Fruit fly (Drosophila melanogaster) whole organism, embryonic: ENCODE data around the gene CG1971.
A peak's percentile ranks its signal among the peaks of the same experiment; 100 is the strongest.

ENCODE experiments used
- Bgb ChIP-seq: fragments of 200-800 bp; sonication (Bioruptor generic); IDR thresholded peaks from 2 replicates; pipeline ENCODE4 v1.3.6; 2022; ENCODE audit warnings: missing biosample characterization, missing genetic modification characterization; ENCODE audit not compliant: partially characterized antibody
- CG10321 ChIP-seq: fragments of 200-800 bp; sonication (Bioruptor generic); IDR thresholded peaks from 2 replicates; pipeline ENCODE4 v1.3.6; 2022; ENCODE audit warnings: missing biosample characterization, missing genetic modification characterization
- CG10543 ChIP-seq: fragments of 200-800 bp; sonication (Bioruptor generic); optimal IDR thresholded peaks from 3 replicates; lab custom pipeline; 2017; ENCODE audit warnings: missing biosample characterization, mild to moderate bottlenecking, missing genetic modification characterization, moderate library complexity
- CG12155 ChIP-seq: fragments of 200-800 bp; sonication (Bioruptor generic); optimal IDR thresholded peaks from 3 replicates; lab custom pipeline; 2016; ENCODE audit warnings: missing biosample characterization, missing genetic modification characterization
- CG12659 ChIP-seq: fragments of 200-800 bp; sonication (Bioruptor generic); optimal IDR thresholded peaks from 3 replicates; lab custom pipeline; 2017; ENCODE audit warnings: mild to moderate bottlenecking, missing biosample characterization, missing genetic modification reagents, missing genetic modification characterization
- CG16815 ChIP-seq: fragments of 200-800 bp; sonication (Bioruptor generic); optimal IDR thresholded peaks from 3 replicates; lab custom pipeline; 2017; ENCODE audit warnings: missing biosample characterization, mild to moderate bottlenecking, missing genetic modification characterization
- CG17361 ChIP-seq: fragments of 200-800 bp; sonication (Bioruptor generic); IDR thresholded peaks from 3 replicates; pipeline ENCODE4 v1.3.6; 2022; ENCODE audit warnings: missing biosample characterization, missing genetic modification characterization
- CG1792 ChIP-seq: fragments of 200-800 bp; sonication (Bioruptor generic); optimal IDR thresholded peaks from 2 replicates; lab custom pipeline; 2016; ENCODE audit warnings: missing biosample characterization, missing genetic modification characterization
- CG2712 ChIP-seq: fragments of 200-800 bp; optimal IDR thresholded peaks from 3 replicates; lab custom pipeline; 2019; ENCODE audit warnings: missing biosample characterization, mild to moderate bottlenecking, missing genetic modification characterization, moderate library complexity
- CG3726 ChIP-seq: fragments of 200-800 bp; sonication (Bioruptor generic); IDR thresholded peaks from 3 replicates; pipeline ENCODE4, ENCODE4 v1.3.6; 2022; ENCODE audit warnings: missing biosample characterization, missing genetic modification characterization
- CG3838 ChIP-seq: fragments of 200-800 bp; sonication (Bioruptor generic); optimal IDR thresholded peaks from 3 replicates; lab custom pipeline; 2016; ENCODE audit warnings: missing biosample characterization, missing genetic modification characterization
- CG5953 ChIP-seq: fragments of 200-800 bp; sonication (Bioruptor generic); IDR thresholded peaks from 2 replicates; pipeline ENCODE4 v1.3.6; 2022; ENCODE audit warnings: missing biosample characterization, missing genetic modification characterization
- CG6272 ChIP-seq: fragments of 200-800 bp; sonication (Bioruptor generic); IDR thresholded peaks from 2 replicates; pipeline ENCODE4 v1.3.6; 2022; ENCODE audit warnings: missing biosample characterization, missing genetic modification characterization
- CG6683 ChIP-seq: fragments of 200-800 bp; sonication (Bioruptor generic); optimal IDR thresholded peaks from 2 replicates; lab custom pipeline; 2017; ENCODE audit warnings: missing biosample characterization, mild to moderate bottlenecking, missing genetic modification characterization, missing genetic modification reagents
- CG8478 ChIP-seq: fragments of >200 bp; optimal IDR thresholded peaks from 2 replicates; lab custom pipeline; 2018
- D19A ChIP-seq: fragments of 200-800 bp; optimal IDR thresholded peaks from 3 replicates; lab custom pipeline; 2019; ENCODE audit warnings: missing biosample characterization, mild to moderate bottlenecking, missing genetic modification characterization, moderate library complexity
- Doc2 ChIP-seq: fragments of 200-800 bp; sonication (Bioruptor generic); IDR thresholded peaks from 2 replicates; pipeline ENCODE4 v1.3.6; 2022; ENCODE audit warnings: missing biosample characterization, missing genetic modification characterization
- Doc3 ChIP-seq: fragments of 200-800 bp; sonication (Bioruptor generic); IDR thresholded peaks from 3 replicates; pipeline ENCODE4 v1.3.6; 2022; ENCODE audit warnings: missing biosample characterization, missing genetic modification characterization; ENCODE audit not compliant: partially characterized antibody
- Fer2 ChIP-seq: fragments of 200-800 bp; sonication (Bioruptor generic); optimal IDR thresholded peaks from 2 replicates; lab custom pipeline; 2018; ENCODE audit warnings: missing biosample characterization, mild to moderate bottlenecking, missing genetic modification characterization, moderate library complexity
- HLH4C ChIP-seq: fragments of 200-800 bp; sonication (Bioruptor generic); IDR thresholded peaks from 3 replicates; pipeline ENCODE4 v1.3.6; 2022; ENCODE audit warnings: missing biosample characterization, missing genetic modification characterization; ENCODE audit not compliant: partially characterized antibody
- Oli ChIP-seq: fragments of 200-800 bp; sonication (Bioruptor generic); optimal IDR thresholded peaks from 2 replicates; lab custom pipeline; 2018; ENCODE audit warnings: missing biosample characterization, mild to moderate bottlenecking, missing genetic modification characterization, moderate library complexity
- Opbp ChIP-seq: fragments of 200-800 bp; sonication (Bioruptor generic); IDR thresholded peaks from 3 replicates; pipeline ENCODE4 v1.3.6; 2022; ENCODE audit warnings: missing biosample characterization, missing genetic modification characterization; ENCODE audit not compliant: partially characterized antibody
- Poxn ChIP-seq: fragments of 200-800 bp; sonication (Bioruptor generic); IDR thresholded peaks from 2 replicates; pipeline ENCODE4 v1.3.6; 2022; ENCODE audit warnings: missing biosample characterization, missing genetic modification characterization
- Sin3A ChIP-seq: fragments of >200 bp; optimal IDR thresholded peaks from 2 replicates; lab custom pipeline; 2018
- Six4 ChIP-seq: fragments of 200-800 bp; sonication (Bioruptor generic); optimal IDR thresholded peaks from 2 replicates; lab custom pipeline; 2016; ENCODE audit warnings: missing biosample characterization, missing genetic modification characterization
- Xbp1 ChIP-seq: fragments of 200-800 bp; sonication (Bioruptor generic); optimal IDR thresholded peaks from 3 replicates; lab custom pipeline; 2016; ENCODE audit warnings: missing biosample characterization, mild to moderate bottlenecking, missing genetic modification characterization
- YL-1 ChIP-seq: fragments of 200-800 bp; sonication (Bioruptor generic); optimal IDR thresholded peaks from 3 replicates; lab custom pipeline; 2017; ENCODE audit warnings: missing biosample characterization, mild to moderate bottlenecking, missing genetic modification characterization
- ato ChIP-seq: fragments of 200-800 bp; sonication (Bioruptor generic); IDR thresholded peaks from 2 replicates; pipeline ENCODE4 v1.3.6; 2022; ENCODE audit warnings: missing biosample characterization, missing genetic modification characterization; ENCODE audit not compliant: partially characterized antibody
- chn ChIP-seq: fragments of 200-800 bp; sonication (Bioruptor generic); optimal IDR thresholded peaks from 2 replicates; lab custom pipeline; 2016; ENCODE audit warnings: missing biosample characterization, missing genetic modification characterization
- esg ChIP-seq: fragments of 200-800 bp; sonication (Bioruptor generic); conservative IDR thresholded peaks from 2 replicates; pipeline ENCODE4 v1.3.6; 2022; ENCODE audit warnings: missing biosample characterization, missing genetic modification characterization
- fd96Cb ChIP-seq: fragments of 200-800 bp; sonication (Bioruptor generic); optimal IDR thresholded peaks from 2 replicates; lab custom pipeline; 2018; ENCODE audit warnings: missing biosample characterization, mild to moderate bottlenecking, missing genetic modification characterization, moderate library complexity
- her ChIP-seq: fragments of 200-800 bp; sonication (Bioruptor generic); optimal IDR thresholded peaks from 2 replicates; lab custom pipeline; 2016; ENCODE audit warnings: missing biosample characterization, missing genetic modification characterization
- insv ChIP-seq, 2 experiments: fragments of 200-800 bp; sonication (Bioruptor generic); optimal IDR thresholded peaks; 3 replicates each; lab custom pipeline; 2016 to 2018; ENCODE audit warnings: missing biosample characterization in 2 of 2, missing genetic modification characterization in 2 of 2
- inv ChIP-seq: fragments of 200-800 bp; sonication (Bioruptor generic); IDR thresholded peaks from 2 replicates; pipeline ENCODE4 v1.3.6; 2022; ENCODE audit warnings: missing biosample characterization, missing genetic modification characterization; ENCODE audit not compliant: partially characterized antibody
- kay ChIP-seq: fragments of 200-800 bp; sonication (Bioruptor generic); optimal IDR thresholded peaks from 2 replicates; lab custom pipeline; 2016; ENCODE audit warnings: missing biosample characterization, missing genetic modification characterization
- lilli ChIP-seq: fragments of 200-800 bp; sonication (Bioruptor generic); optimal IDR thresholded peaks from 3 replicates; lab custom pipeline; 2016; ENCODE audit warnings: missing biosample characterization, missing genetic modification characterization
- lmd ChIP-seq: fragments of 200-800 bp; sonication (Bioruptor generic); IDR thresholded peaks from 2 replicates; pipeline ENCODE4 v1.3.6; 2022; ENCODE audit warnings: missing biosample characterization, missing genetic modification characterization
- lola ChIP-seq, 3 experiments: fragments of >200 bp in 2 of 3; fragments of 200-800 bp in 1 of 3; sonication (Bioruptor generic) in 1 of 3; optimal IDR thresholded peaks; 2 replicates each; lab custom pipeline; 2017 to 2019; ENCODE audit warnings: missing biosample characterization in 3 of 3, missing genetic modification characterization in 3 of 3, mild to moderate bottlenecking in 1 of 3, moderate library complexity in 1 of 3
- pb ChIP-seq: fragments of 200-800 bp; sonication (Bioruptor generic); optimal IDR thresholded peaks from 3 replicates; lab custom pipeline; 2016; ENCODE audit warnings: missing biosample characterization, missing genetic modification characterization
- phol ChIP-seq: fragments of 200-800 bp; sonication (Bioruptor generic); optimal IDR thresholded peaks from 3 replicates; lab custom pipeline; 2018; ENCODE audit warnings: missing biosample characterization, mild to moderate bottlenecking, missing genetic modification characterization, moderate library complexity
- ranshi ChIP-seq: fragments of 200-800 bp; sonication (Bioruptor generic); IDR thresholded peaks from 2 replicates; pipeline ENCODE4 v1.3.6; 2022; ENCODE audit warnings: missing biosample characterization, missing genetic modification characterization
- slbo ChIP-seq: fragments of 200-800 bp; sonication (Bioruptor generic); IDR thresholded peaks from 2 replicates; pipeline ENCODE4 v1.3.6; 2022; ENCODE audit warnings: missing biosample characterization, missing genetic modification characterization
- sqz ChIP-seq: fragments of 200-800 bp; sonication (Bioruptor generic); optimal IDR thresholded peaks from 3 replicates; lab custom pipeline; 2018; ENCODE audit warnings: missing biosample characterization, mild to moderate bottlenecking, missing genetic modification characterization
- sug ChIP-seq: fragments of 200-800 bp; optimal IDR thresholded peaks from 2 replicates; lab custom pipeline; 2019; ENCODE audit warnings: missing biosample characterization, mild to moderate bottlenecking, missing genetic modification characterization, moderate library complexity
- tio ChIP-seq: fragments of 200-800 bp; sonication (Bioruptor generic); optimal IDR thresholded peaks from 2 replicates; lab custom pipeline; 2017; ENCODE audit warnings: missing biosample characterization, missing genetic modification characterization, inconsistent platforms
- unc-4 ChIP-seq: fragments of 200-800 bp; sonication (Bioruptor generic); IDR thresholded peaks from 2 replicates; pipeline ENCODE4 v1.3.6; 2022; ENCODE audit warnings: missing biosample characterization, missing genetic modification characterization; ENCODE audit not compliant: partially characterized antibody
- vnd ChIP-seq: fragments of 200-800 bp; sonication (Bioruptor generic); IDR thresholded peaks from 3 replicates; pipeline ENCODE4 v1.3.6; 2022; ENCODE audit warnings: missing biosample characterization, missing genetic modification characterization; ENCODE audit not compliant: partially characterized antibody
- zfh2 ChIP-seq: fragments of 200-800 bp; sonication (Bioruptor generic); optimal IDR thresholded peaks from 2 replicates; lab custom pipeline; 2016; ENCODE audit warnings: missing biosample characterization, missing genetic modification characterization

CG1971 gene

DNA sequence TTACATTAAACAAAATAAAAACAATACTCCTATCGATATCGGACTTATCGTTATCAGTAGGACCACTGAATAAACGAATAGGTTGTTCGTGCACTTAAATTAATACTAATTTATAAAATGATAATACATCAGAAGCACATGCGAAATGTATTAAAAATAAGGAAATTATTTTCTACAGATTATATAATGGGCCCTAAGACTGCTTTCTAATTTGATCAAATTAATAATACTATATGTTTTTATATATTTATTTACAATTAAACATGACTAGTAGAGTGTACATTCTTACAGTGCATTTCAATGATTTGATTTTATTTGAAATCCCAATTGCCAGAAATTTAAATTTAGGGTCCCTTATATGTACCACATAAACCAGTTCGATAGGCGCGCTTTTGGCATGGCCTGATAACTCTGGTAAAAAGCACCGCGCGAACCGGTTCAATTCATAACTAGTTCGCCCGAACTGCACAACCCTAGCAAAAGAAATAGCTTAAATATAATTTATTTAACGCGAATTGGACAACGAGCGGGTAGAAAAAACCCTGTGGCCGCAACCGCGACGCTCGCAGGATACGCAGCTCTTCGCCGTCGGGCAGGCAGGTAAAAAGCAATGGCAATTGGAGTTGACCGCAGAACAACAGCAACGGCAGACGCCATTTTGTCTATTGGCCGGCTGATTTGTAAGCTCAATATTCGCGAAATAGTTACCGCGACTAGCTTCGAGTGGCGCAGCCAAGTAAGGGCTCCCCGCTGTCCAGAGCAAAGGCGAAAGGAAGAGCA, 28.5 kb upstream of the CG1971 start, which contains the start of the genes CG2126 and faf (continued):
- TF ChIP-seq CG3726 (peak; percentile 62; the same call in 1 of the 3 replicates), CG16815 (peak; percentile 54), Doc2 (no peak), CG17361 (GFP tag; lab: Robert Waterston, UW) (peak; percentile 91), lilli (GFP tag; lab: Kevin White, UChicago) (peak; percentile 73), Six4 (peak; percentile 70), CG5953 (GFP tag; lab: Robert Waterston, UW) (0 out of 2 replicates have a peak, but pooled peaks have one; percentile 29), CG1792 (GFP tag; lab: Kevin White, UChicago) (no peak), Oli (tag; lab: Kevin White, UChicago) (peak; percentile 69), phol (tag; lab: Kevin White, UChicago) (peak; percentile 90), CG6683 (peak; percentile 56), Doc3 (GFP tag; lab: Robert Waterston, UW) (0 out of 3 replicates have a peak, but pooled peaks have one; percentile 45), lola (GFP tag; optimal IDR thresholded peaks at IDR 0.05; lab: Kevin White, UChicago) (peak in 1 of 3 experiments; percentile 72), vnd (GFP tag; lab: Robert Waterston, UW) (0 out of 3 replicates have a peak, but pooled peaks have one; percentile 48), CG6272 (GFP tag; lab: Robert Waterston, UW) (peak; percentile 66; the same call in 1 of the 2 replicates), CG8478 (no peak), Fer2 (tag; lab: Kevin White, UChicago) (peak; percentile 80), lmd (peak; percentile 80), CG3838 (GFP tag; lab: Kevin White, UChicago) (no peak), esg (GFP tag; lab: Robert Waterston, UW) (peak; percentile 50), pb (GFP tag; lab: Kevin White, UChicago) (no peak), insv (GFP tag; optimal IDR thresholded peaks at IDR 0.05; lab: Kevin White, UChicago) (peak in 1 of 2 experiments; percentile 42), CG12155 (GFP tag; lab: Kevin White, UChicago) (peak; percentile 75), D19A (tag; lab: Kevin White, UChicago) (no peak), CG2712 (tag; lab: Kevin White, UChicago) (peak; percentile 87), unc-4 (GFP tag; lab: Robert Waterston, UW) (peak; percentile 50; the same call in 1 of the 2 replicates), sqz (no peak), tio (GFP tag; lab: Kevin White, UChicago) (no peak), CG10321 (GFP tag; lab: Robert Waterston, UW) (no peak), kay (GFP tag; lab: Kevin White, UChicago) (peak; percentile 75), ato (GFP tag; lab: Robert Waterston, UW) (no peak), YL-1 (GFP tag; lab: Kevin White, UChicago) (peak; percentile 12), CG10543 (GFP tag; lab: Kevin White, UChicago) (peak; percentile 83), her (peak; percentile 38), slbo (GFP tag; lab: Robert Waterston, UW) (peak; percentile 86), HLH4C (GFP tag; lab: Robert Waterston, UW) (peak; percentile 62; the same call in 2 of the 3 replicates), ranshi (GFP tag; lab: Robert Waterston, UW) (peak; percentile 73), Sin3A (peak; percentile 17), sug (tag; lab: Kevin White, UChicago) (peak; percentile 74), Opbp (GFP tag; lab: Robert Waterston, UW) (no peak), inv (peak; percentile 31; the same call in 1 of the 2 replicates), zfh2 (GFP tag; lab: Kevin White, UChicago) (peak; percentile 53), CG12659 (GFP tag; lab: Kevin White, UChicago) (peak; percentile 91), Xbp1 (peak; percentile 85), chn (peak; percentile 68), Poxn (GFP tag; lab: Robert Waterston, UW) (peak; percentile 47), fd96Cb (tag; lab: Kevin White, UChicago) (peak; percentile 67), Bgb (GFP tag; lab: Robert Waterston, UW) (peak; percentile 53)
